Worm (Caenorhabditis elegans) whole organism, L4 larva: ENCODE results near the gene F36H12.4.
"Not testable (repeated sequence)": the region's sequence is repeated elsewhere in the genome, so short reads cannot be mapped to it uniquely, and the experiment has no call there.

ENCODE experiments used
- ama-1 ChIP-seq: fragments of 150-350 bp; optimal IDR thresholded peaks from 2 replicates; lab custom pipeline; 2014; ENCODE audit warnings: inconsistent platforms, mixed read lengths
- lin-15B ChIP-seq: fragments of 150-350 bp; sonication (generic microtip); optimal IDR thresholded peaks from 3 replicates; lab custom pipeline; 2014; ENCODE audit warnings: missing biosample characterization, missing genetic modification characterization
- lin-29 ChIP-seq: fragments of 200-800 bp; sonication (Bioruptor generic); IDR thresholded peaks from 2 replicates; pipeline ENCODE4 v1.3.6; 2022; ENCODE audit warnings: missing genetic modification reagents, missing genetic modification characterization, missing compliant biosample characterization
- lin-39 ChIP-seq: fragments of 150-350 bp; optimal IDR thresholded peaks from 2 replicates; lab custom pipeline; 2014; ENCODE audit warnings: missing biosample characterization, missing genetic modification reagents, missing genetic modification characterization
- nhr-25 ChIP-seq: sonication (generic microtip); optimal IDR thresholded peaks from 2 replicates; lab custom pipeline; 2017; ENCODE audit warnings: missing genetic modification characterization, mild to moderate bottlenecking, missing compliant biosample characterization, antibody characterized with exemption, moderate library complexity, borderline replicate concordance; ENCODE audit not compliant: insufficient read depth

ce11 chrIV:5225277-5225822, 43.6 kb upstream of the F36H12.4 start, which contains the start of gene cylc-1:
- not testable (repeated sequence) for TF ChIP-seq lin-15B (tag; lab: Kevin White, UChicago); lin-39 (tag; lab: Kevin White, UChicago); lin-29 (GFP tag; lab: Robert Waterston, UW); nhr-25 (tag; lab: Kevin White, UChicago); ama-1 (lab: Kevin White, UChicago)
